Worm (Caenorhabditis elegans) whole organism, L4 larva: ENCODE measurements around the gene ins-2.

ENCODE experiments used
- F37D6.2 ChIP-seq: sonication (generic microtip); optimal IDR thresholded peaks from 2 replicates; lab custom pipeline; 2016; ENCODE audit warnings: mild to moderate bottlenecking, missing genetic modification characterization, missing compliant biosample characterization
- R02D3.7 ChIP-seq: fragments of 150-350 bp; sonication (generic microtip); optimal IDR thresholded peaks from 3 replicates; lab custom pipeline; 2014; ENCODE audit warnings: missing biosample characterization, missing genetic modification characterization
- aha-1 ChIP-seq: fragments of 150-350 bp; peaks from one replicate; lab custom pipeline; 2014; ENCODE audit warnings: missing biosample characterization, missing genetic modification characterization
- aly-2 ChIP-seq: sonication (generic microtip); optimal IDR thresholded peaks from 2 replicates; lab custom pipeline; 2018; ENCODE audit warnings: missing biosample characterization, missing genetic modification characterization
- ceh-44 ChIP-seq: fragments of 200-800 bp; sonication (Bioruptor generic); IDR thresholded peaks from 2 replicates; pipeline ENCODE4 v1.3.6; 2022; ENCODE audit warnings: missing genetic modification reagents, missing genetic modification characterization, missing compliant biosample characterization
- ctbp-1 ChIP-seq: fragments of 200-800 bp; sonication (Bioruptor generic); IDR thresholded peaks from 2 replicates; pipeline ENCODE4 v1.3.6; 2022; ENCODE audit warnings: missing genetic modification reagents, missing genetic modification characterization, missing compliant biosample characterization
- dmd-9 ChIP-seq: fragments of 200-800 bp; sonication (Bioruptor generic); IDR thresholded peaks from 2 replicates; pipeline ENCODE4 v1.3.6; 2022; ENCODE audit warnings: missing genetic modification reagents, missing genetic modification characterization, missing compliant biosample characterization
- dve-1 ChIP-seq: sonication (generic microtip); optimal IDR thresholded peaks from 2 replicates; lab custom pipeline; 2017; ENCODE audit warnings: antibody characterized with exemption, mild to moderate bottlenecking, missing genetic modification characterization, missing compliant biosample characterization; ENCODE audit not compliant: insufficient read depth
- egl-43 ChIP-seq: fragments of 200-800 bp; sonication (Bioruptor generic); IDR thresholded peaks from 2 replicates; pipeline ENCODE4 v1.3.6; 2022; ENCODE audit warnings: missing genetic modification reagents, missing genetic modification characterization, missing compliant biosample characterization
- fkh-10 ChIP-seq: fragments of 150-350 bp; optimal IDR thresholded peaks from 2 replicates; lab custom pipeline; 2014; ENCODE audit warnings: missing biosample characterization, missing genetic modification reagents, missing genetic modification characterization
- hlh-11 ChIP-seq: fragments of 200-800 bp; sonication (Bioruptor generic); optimal IDR thresholded peaks from 2 replicates; lab custom pipeline; 2018; ENCODE audit warnings: mild to moderate bottlenecking, missing genetic modification characterization, missing compliant biosample characterization
- hlh-30 ChIP-seq: sonication (generic microtip); optimal IDR thresholded peaks from 2 replicates; lab custom pipeline; 2017; ENCODE audit warnings: antibody characterized with exemption, mild to moderate bottlenecking, missing genetic modification characterization, missing compliant biosample characterization; ENCODE audit not compliant: insufficient read depth
- hmg-1.1 ChIP-seq: fragments of 200-800 bp; sonication (Bioruptor generic); IDR thresholded peaks from 2 replicates; pipeline ENCODE4 v1.3.6; 2022; ENCODE audit warnings: missing genetic modification reagents, missing genetic modification characterization, missing compliant biosample characterization
- lim-7 ChIP-seq: fragments of 200-800 bp; sonication (Bioruptor generic); IDR thresholded peaks from 2 replicates; pipeline ENCODE4 v1.3.6; 2022; ENCODE audit warnings: missing genetic modification characterization, missing compliant biosample characterization
- lin-13 ChIP-seq: fragments of 150-350 bp; optimal IDR thresholded peaks from 2 replicates; lab custom pipeline; 2014; ENCODE audit warnings: missing biosample characterization, missing genetic modification reagents, missing genetic modification characterization
- lin-38 ChIP-seq: fragments of 200-800 bp; sonication (Bioruptor generic); IDR thresholded peaks from 2 replicates; pipeline ENCODE4 v1.3.6; 2022; ENCODE audit warnings: missing genetic modification reagents, missing genetic modification characterization, missing compliant biosample characterization
- lsy-2 ChIP-seq, 2 experiments: fragments of 150-350 bp in 1 of 2; sonication (generic microtip) in 1 of 2; optimal IDR thresholded peaks; 2 replicates each; lab custom pipeline; 2014 to 2017; ENCODE audit warnings: missing biosample characterization in 2 of 2, missing genetic modification characterization in 2 of 2
- mdt-29 ChIP-seq: fragments of 200-800 bp; sonication (Bioruptor generic); IDR thresholded peaks from 2 replicates; pipeline ENCODE4 v1.3.6; 2022; ENCODE audit warnings: missing genetic modification reagents, missing genetic modification characterization, missing compliant biosample characterization
- mep-1 ChIP-seq: fragments of 150-350 bp; sonication (generic microtip); optimal IDR thresholded peaks from 3 replicates; lab custom pipeline; 2014; ENCODE audit warnings: missing biosample characterization, missing genetic modification characterization
- mes-2 ChIP-seq: sonication (generic microtip); optimal IDR thresholded peaks from 2 replicates; lab custom pipeline; 2016; ENCODE audit warnings: missing genotype, mild to moderate bottlenecking, missing genetic modification characterization, missing compliant biosample characterization; ENCODE audit not compliant: poor library complexity, severe bottlenecking
- mxl-3 ChIP-seq: fragments of 200-800 bp; sonication (Bioruptor generic); optimal IDR thresholded peaks from 2 replicates; lab custom pipeline; 2018; ENCODE audit warnings: mild to moderate bottlenecking, missing genetic modification characterization, missing compliant biosample characterization
- nhr-11 ChIP-seq: fragments of 150-350 bp; optimal IDR thresholded peaks from 2 replicates; lab custom pipeline; 2014; ENCODE audit warnings: missing biosample characterization, missing genetic modification characterization
- nhr-111 ChIP-seq: fragments of 200-800 bp; sonication (Bioruptor generic); optimal IDR thresholded peaks from 2 replicates; lab custom pipeline; 2018; ENCODE audit warnings: mild to moderate bottlenecking, missing genetic modification characterization, missing compliant biosample characterization
- nhr-42 ChIP-seq: fragments of 200-800 bp; sonication (Bioruptor generic); IDR thresholded peaks from 2 replicates; pipeline ENCODE4 v1.3.6; 2022; ENCODE audit warnings: missing genetic modification characterization, missing compliant biosample characterization
- pha-4 ChIP-seq, 2 experiments: fragments of 150-350 bp in 1 of 2; fragments of 200-800 bp in 1 of 2; sonication (Bioruptor generic) in 1 of 2; IDR thresholded peaks in 1 of 2; optimal IDR thresholded peaks in 1 of 2; 2 replicates each; pipeline versions ENCODE4 v1.3.6 to Lab custom; 2014 to 2022; ENCODE audit warnings: missing genetic modification characterization in 2 of 2, missing genetic modification reagents in 2 of 2, missing biosample characterization in 1 of 2, missing compliant biosample characterization in 1 of 2
- rbr-2 ChIP-seq: sonication (generic microtip); optimal IDR thresholded peaks from 2 replicates; lab custom pipeline; 2016; ENCODE audit warnings: missing genotype, missing genetic modification characterization, missing compliant biosample characterization
- set-16 ChIP-seq: fragments of 200-800 bp; sonication (Bioruptor generic); IDR thresholded peaks from 2 replicates; pipeline ENCODE4 v1.3.6; 2022; ENCODE audit warnings: missing genetic modification reagents, missing genetic modification characterization, missing compliant biosample characterization
- spr-3 ChIP-seq: fragments of 200-800 bp; sonication (Bioruptor generic); optimal IDR thresholded peaks from 2 replicates; lab custom pipeline; 2018; ENCODE audit warnings: mild to moderate bottlenecking, missing genetic modification characterization, missing compliant biosample characterization
- tag-97 ChIP-seq: fragments of 200-800 bp; sonication (Bioruptor generic); IDR thresholded peaks from 2 replicates; pipeline ENCODE4 v1.3.6; 2022; ENCODE audit warnings: missing genetic modification characterization, missing compliant biosample characterization
- tra-1 ChIP-seq: fragments of 200-800 bp; sonication (Bioruptor generic); IDR thresholded peaks from 2 replicates; pipeline ENCODE4 v1.3.6; 2022; ENCODE audit warnings: missing genetic modification reagents, missing genetic modification characterization, missing compliant biosample characterization
- unc-62 ChIP-seq, 3 experiments: fragments of 150-350 bp in 1 of 3; sonication (generic microtip); optimal IDR thresholded peaks in 2 of 3; peaks in 1 of 3; 1 replicate in 1 of 3; 2 replicates in 2 of 3; lab custom pipeline; 2014 to 2017; ENCODE audit warnings: missing biosample characterization in 3 of 3, missing genetic modification characterization in 3 of 3, missing genetic modification reagents in 3 of 3, missing genotype in 1 of 3
- zag-1 ChIP-seq: fragments of 150-350 bp; optimal IDR thresholded peaks from 2 replicates; lab custom pipeline; 2014; ENCODE audit warnings: missing biosample characterization, missing genetic modification characterization
- ztf-11 ChIP-seq: fragments of 150-350 bp; optimal IDR thresholded peaks from 2 replicates; lab custom pipeline; 2014; ENCODE audit warnings: missing biosample characterization, missing genetic modification characterization

The ins-2 gene

DNA sequence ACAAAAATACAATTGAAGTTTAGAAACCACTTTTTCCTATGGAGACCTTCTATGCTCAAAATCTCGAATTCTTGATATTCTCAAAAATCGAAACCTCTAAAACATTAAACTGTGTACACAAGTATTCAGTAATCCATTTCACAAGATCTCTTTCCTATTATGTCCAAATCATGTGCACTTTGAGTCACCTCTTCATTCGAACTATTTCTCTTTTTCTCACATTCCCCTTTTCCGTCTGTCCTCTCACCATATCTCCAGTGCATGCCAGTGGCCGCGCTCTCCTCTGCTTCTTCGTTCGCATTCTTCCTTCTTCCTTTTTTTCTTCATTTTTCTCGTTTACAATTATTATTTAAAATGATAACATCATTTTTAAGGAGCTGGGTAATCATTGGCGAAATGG is 45.7 kb upstream of the ins-2 start, which contains the start of gene F28B12.1 (continued):
- TF ChIP-seq nhr-42 (GFP tag; lab: Robert Waterston, UW) (no peak), rbr-2 (tag; lab: Kevin White, UChicago) (peak; percentile 10), F37D6.2 (tag; lab: Kevin White, UChicago) (no peak), lim-7 (no peak), aly-2 (no peak), nhr-111 (GFP tag; lab: Kevin White, UChicago) (no peak), ztf-11 (no peak), ceh-44 (GFP tag; lab: Robert Waterston, UW) (no peak), tra-1 (GFP tag; lab: Robert Waterston, UW) (no peak), tag-97 (no peak), dmd-9 (no peak)

- TF ChIP-seq aha-1 (tag; lab: Kevin White, UChicago) (peak; percentile 41), lin-38 (GFP tag; lab: Robert Waterston, UW) (0 out of 2 replicates have a peak, but pooled peaks have one; percentile 21), R02D3.7 (tag; lab: Kevin White, UChicago) (no peak), spr-3 (no peak)
These were observed 44.1 kb upstream of the ins-2 start, which contains the start of gene B0034.2 for ce11 chrII:5944268-5944667. Gene B0034.2 (minus strand): TSS chrII:5944368.

ce11 chrII:5945818-5946217 is 42.5 kb upstream of the ins-2 start:
- TF ChIP-seq zag-1 (no peak), aha-1 (tag; lab: Kevin White, UChicago) (peak; percentile 63)

DNA sequence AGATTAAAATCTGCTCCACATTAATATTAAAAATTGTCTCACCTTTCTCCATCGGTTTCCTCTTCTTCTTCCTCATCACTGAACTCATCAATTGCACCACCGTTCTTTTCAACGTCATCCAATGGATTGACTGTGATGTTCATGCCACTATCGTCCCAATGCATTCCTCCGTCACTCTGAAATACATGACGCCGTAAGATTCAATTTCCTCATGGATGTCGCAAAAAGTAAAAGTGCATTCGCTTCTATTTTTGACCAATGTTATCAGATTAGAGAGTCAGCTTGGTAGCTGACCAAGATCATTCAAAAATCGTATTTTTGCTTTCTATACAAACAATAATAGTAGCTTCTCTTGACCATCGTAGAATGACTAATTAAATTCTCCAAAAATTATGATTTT is 41.9 kb upstream of the ins-2 start:
- TF ChIP-seq ctbp-1 (GFP tag; lab: Robert Waterston, UW) (0 out of 2 replicates have a peak, but pooled peaks have one; percentile 42), mxl-3 (GFP tag; lab: Kevin White, UChicago) (no peak), aha-1 (tag; lab: Kevin White, UChicago) (peak; percentile 37), pha-4 (GFP tag; IDR thresholded peaks at IDR 0.05; lab: Robert Waterston, UW) (no peak), pha-4 (tag; optimal IDR thresholded peaks at IDR 0.05; lab: Kevin White, UChicago) (no peak)

DNA sequence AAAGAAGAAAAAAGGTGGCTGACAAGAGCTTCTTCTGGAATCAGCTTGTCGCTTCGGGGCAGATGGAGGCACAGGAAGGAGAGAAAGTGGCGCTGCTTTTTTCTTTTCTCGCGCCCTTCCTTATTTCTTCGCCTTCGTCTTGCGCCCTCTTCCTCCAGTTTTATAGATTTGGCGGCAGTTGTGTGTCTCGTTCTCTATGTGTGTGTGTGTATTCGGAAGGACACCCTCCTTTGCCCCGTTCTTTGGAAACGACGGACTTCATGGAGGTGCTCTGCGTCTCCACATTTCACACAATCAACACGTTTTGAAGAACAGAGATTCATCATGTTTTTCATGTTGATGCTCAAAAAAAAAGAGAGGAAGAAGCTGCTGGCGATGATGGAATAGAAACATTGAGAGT is 39.6 kb upstream of the ins-2 start:
- TF ChIP-seq hlh-11 (tag; lab: Kevin White, UChicago) (peak; percentile 22), lsy-2 (tag; optimal IDR thresholded peaks at IDR 0.05; lab: Kevin White, UChicago) (peak; percentile 31 to 53), unc-62 (GFP tag; optimal IDR thresholded peaks at IDR 0.05 in 1 of 2; lab: Kevin White, UChicago) (peak in 1 of 2 experiments; percentile 78), unc-62 (tag; optimal IDR thresholded peaks at IDR 0.05; lab: Kevin White, UChicago) (no peak), lin-13 (GFP tag; lab: Kevin White, UChicago) (no peak), egl-43 (GFP tag; lab: Robert Waterston, UW) (peak; percentile 29; the same call in 1 of the 2 replicates), mdt-29 (GFP tag; lab: Robert Waterston, UW) (no peak), nhr-11 (tag; lab: Kevin White, UChicago) (peak; percentile 61), dve-1 (tag; lab: Kevin White, UChicago) (no peak), set-16 (GFP tag; lab: Robert Waterston, UW) (peak; percentile 44), tra-1 (GFP tag; lab: Robert Waterston, UW) (0 out of 2 replicates have a peak, but pooled peaks have one; percentile 35), mep-1 (tag; lab: Kevin White, UChicago) (peak; percentile 18), fkh-10 (peak; percentile 47), hmg-1.1 (GFP tag; lab: Robert Waterston, UW) (peak; percentile 45; the same call in 1 of the 2 replicates), rbr-2 (tag; lab: Kevin White, UChicago) (peak; percentile 41), mes-2 (tag; lab: Kevin White, UChicago) (peak; percentile 48), hlh-30 (tag; lab: Kevin White, UChicago) (peak; percentile 23)
